Worm (Caenorhabditis elegans) whole organism, L1 larva: ENCODE data around the gene F07A11.5.

Experiments
- C04F5.9 ChIP-seq: sonication (generic microtip); optimal IDR thresholded peaks from 2 replicates; lab custom pipeline; 2016; ENCODE audit warnings: missing genetic modification characterization, missing compliant biosample characterization
- C16A3.4 ChIP-seq: fragments of 150-350 bp; optimal IDR thresholded peaks from 2 replicates; lab custom pipeline; 2014; ENCODE audit warnings: missing biosample characterization, missing genetic modification characterization
- C34B4.2 ChIP-seq: sonication (generic microtip); optimal IDR thresholded peaks from 2 replicates; lab custom pipeline; 2017; ENCODE audit warnings: mild to moderate bottlenecking, missing genetic modification characterization, missing compliant biosample characterization
- alr-1 ChIP-seq: fragments of 200-800 bp; sonication (Bioruptor generic); optimal IDR thresholded peaks from 2 replicates; lab custom pipeline; 2018; ENCODE audit warnings: borderline replicate concordance, mild to moderate bottlenecking, missing genetic modification characterization, missing compliant biosample characterization
- aly-2 ChIP-seq: fragments of 150-350 bp; optimal IDR thresholded peaks from 2 replicates; lab custom pipeline; 2014; ENCODE audit warnings: missing biosample characterization, missing genetic modification characterization
- blmp-1 ChIP-seq: fragments of 150-350 bp; optimal IDR thresholded peaks from 2 replicates; lab custom pipeline; 2014; ENCODE audit warnings: missing biosample characterization, missing genetic modification characterization
- ceh-63 ChIP-seq: fragments of 200-800 bp; sonication (Bioruptor generic); optimal IDR thresholded peaks from 2 replicates; lab custom pipeline; 2018; ENCODE audit warnings: mild to moderate bottlenecking, missing genetic modification characterization, missing compliant biosample characterization
- ceh-8 ChIP-seq: fragments of 200-800 bp; sonication (Bioruptor generic); optimal IDR thresholded peaks from 2 replicates; lab custom pipeline; 2018; ENCODE audit warnings: mild to moderate bottlenecking, missing genetic modification characterization, moderate library complexity, missing compliant biosample characterization
- ceh-82 ChIP-seq, 3 experiments: fragments of 150-350 bp in 1 of 3; sonication (generic microtip) in 2 of 3; optimal IDR thresholded peaks; 2 replicates each; lab custom pipeline; 2014 to 2017; ENCODE audit warnings: missing biosample characterization in 3 of 3, missing genetic modification characterization in 3 of 3
- ceh-88 ChIP-seq: fragments of 200-800 bp; sonication (Bioruptor generic); IDR thresholded peaks from 2 replicates; pipeline ENCODE4 v1.3.6; 2022; ENCODE audit warnings: missing genetic modification characterization, missing compliant biosample characterization
- ceh-90 ChIP-seq: sonication (generic microtip); optimal IDR thresholded peaks from 2 replicates; lab custom pipeline; 2016; ENCODE audit warnings: missing genetic modification characterization, missing compliant biosample characterization
- ces-1 ChIP-seq: fragments of 150-350 bp; optimal IDR thresholded peaks from 2 replicates; lab custom pipeline; 2014; ENCODE audit warnings: missing biosample characterization, missing genetic modification reagents, missing genetic modification characterization
- dsc-1 ChIP-seq: sonication (generic microtip); optimal IDR thresholded peaks from 2 replicates; lab custom pipeline; 2016; ENCODE audit warnings: mild to moderate bottlenecking, missing genetic modification characterization, missing compliant biosample characterization
- efl-1 ChIP-seq, 4 experiments: fragments of 150-350 bp; optimal IDR thresholded peaks in 3 of 4; peaks in 1 of 4; 1 replicate in 1 of 4; 2 replicates in 3 of 4; lab custom pipeline; 2014; ENCODE audit warnings: missing biosample characterization in 2 of 4, missing genetic modification characterization in 2 of 4, missing genetic modification reagents in 2 of 4
- egl-13 ChIP-seq: sonication (generic microtip); optimal IDR thresholded peaks from 2 replicates; lab custom pipeline; 2016; ENCODE audit warnings: missing genotype, missing genetic modification reagents, missing genetic modification characterization, missing compliant biosample characterization
- egl-27 ChIP-seq, 2 experiments: fragments of 150-350 bp in 1 of 2; sonication (generic microtip); optimal IDR thresholded peaks; 3 replicates each; lab custom pipeline; 2017 to 2018; ENCODE audit warnings: missing biosample characterization in 2 of 2, missing genetic modification characterization in 2 of 2, missing genetic modification reagents in 2 of 2
- elt-2 ChIP-seq: sonication (generic microtip); optimal IDR thresholded peaks from 2 replicates; lab custom pipeline; 2016; ENCODE audit warnings: missing genetic modification characterization, mild to moderate bottlenecking, inconsistent platforms, missing compliant biosample characterization, missing genetic modification reagents
- elt-3 ChIP-seq, 6 experiments: fragments of 150-350 bp in 1 of 6; sonication (generic microtip); optimal IDR thresholded peaks; 2 replicates each; lab custom pipeline; 2017 to 2018; ENCODE audit warnings: missing biosample characterization in 6 of 6, missing genetic modification characterization in 6 of 6, inconsistent platforms in 1 of 6
- ets-5 ChIP-seq: fragments of 200-800 bp; sonication (Bioruptor generic); IDR thresholded peaks from 2 replicates; pipeline ENCODE4 v1.3.6; 2022; ENCODE audit warnings: missing genetic modification characterization, missing compliant biosample characterization
- fkh-10 ChIP-seq: sonication (generic microtip); optimal IDR thresholded peaks from 2 replicates; lab custom pipeline; 2017; ENCODE audit warnings: missing biosample characterization, missing genetic modification reagents, missing genetic modification characterization
- fkh-8 ChIP-seq: sonication (generic microtip); optimal IDR thresholded peaks from 2 replicates; lab custom pipeline; 2016; ENCODE audit warnings: mild to moderate bottlenecking, missing genetic modification characterization, missing compliant biosample characterization
- hlh-4 ChIP-seq: sonication (generic microtip); optimal IDR thresholded peaks from 2 replicates; lab custom pipeline; 2016; ENCODE audit warnings: mild to moderate bottlenecking, missing genetic modification characterization, missing compliant biosample characterization
- hpl-2 ChIP-seq: fragments of 150-350 bp; optimal IDR thresholded peaks from 2 replicates; lab custom pipeline; 2014; ENCODE audit warnings: missing biosample characterization, missing genetic modification reagents, missing genetic modification characterization
- irx-1 ChIP-seq: sonication (generic microtip); optimal IDR thresholded peaks from 2 replicates; lab custom pipeline; 2016; ENCODE audit warnings: missing genetic modification characterization, missing compliant biosample characterization
- isw-1 ChIP-seq: fragments of 200-800 bp; sonication (Bioruptor generic); IDR thresholded peaks from 2 replicates; pipeline ENCODE4 v1.3.6; 2022; ENCODE audit warnings: missing genetic modification characterization, missing compliant biosample characterization
- jun-1 ChIP-seq: fragments of 150-350 bp; optimal IDR thresholded peaks from 2 replicates; lab custom pipeline; 2014; ENCODE audit warnings: missing biosample characterization, missing genetic modification reagents, missing genetic modification characterization
- lin-13 ChIP-seq: fragments of 150-350 bp; optimal IDR thresholded peaks from 2 replicates; lab custom pipeline; 2014; ENCODE audit warnings: missing biosample characterization, missing genetic modification reagents, missing genetic modification characterization
- lin-15B ChIP-seq: fragments of 150-350 bp; sonication (generic microtip); optimal IDR thresholded peaks from 3 replicates; lab custom pipeline; 2014; ENCODE audit warnings: missing biosample characterization, missing genetic modification characterization
- lin-39 ChIP-seq: fragments of 150-350 bp; optimal IDR thresholded peaks from 2 replicates; lab custom pipeline; 2014; ENCODE audit warnings: missing biosample characterization, missing genetic modification reagents, missing genetic modification characterization
- lir-3 ChIP-seq: sonication (generic microtip); optimal IDR thresholded peaks from 2 replicates; lab custom pipeline; 2016; ENCODE audit warnings: mild to moderate bottlenecking, missing genetic modification characterization, moderate library complexity, missing compliant biosample characterization; ENCODE audit not compliant: poor library complexity
- lsy-2 ChIP-seq, 2 experiments: fragments of 150-350 bp; optimal IDR thresholded peaks; 2 replicates each; lab custom pipeline; 2014; ENCODE audit warnings: missing biosample characterization in 2 of 2, missing genetic modification characterization in 2 of 2
- mef-2 ChIP-seq: fragments of 150-350 bp; optimal IDR thresholded peaks from 2 replicates; lab custom pipeline; 2014; ENCODE audit warnings: missing biosample characterization, missing genetic modification characterization
- mep-1 ChIP-seq: fragments of 150-350 bp; optimal IDR thresholded peaks from 2 replicates; lab custom pipeline; 2014; ENCODE audit warnings: missing biosample characterization, missing genetic modification characterization
- nhr-11 ChIP-seq: fragments of 150-350 bp; optimal IDR thresholded peaks from 2 replicates; lab custom pipeline; 2014; ENCODE audit warnings: missing biosample characterization, missing genetic modification characterization
- nhr-12 ChIP-seq: sonication (generic microtip); optimal IDR thresholded peaks from 2 replicates; lab custom pipeline; 2017; ENCODE audit warnings: missing biosample characterization, missing genetic modification characterization
- nhr-19 ChIP-seq: fragments of 200-800 bp; sonication (Bioruptor generic); conservative IDR thresholded peaks from 2 replicates; pipeline ENCODE4 v1.3.6; 2022; ENCODE audit warnings: missing genetic modification characterization, missing compliant biosample characterization
- nhr-28 ChIP-seq: fragments of 150-350 bp; optimal IDR thresholded peaks from 2 replicates; lab custom pipeline; 2014; ENCODE audit warnings: missing biosample characterization, missing genetic modification characterization
- nhr-71 ChIP-seq: sonication (generic microtip); optimal IDR thresholded peaks from 2 replicates; lab custom pipeline; 2016; ENCODE audit warnings: mild to moderate bottlenecking, missing genetic modification characterization, moderate library complexity, missing compliant biosample characterization
- nhr-85 ChIP-seq: sonication (generic microtip); peaks from one replicate; lab custom pipeline; 2016; ENCODE audit warnings: missing genetic modification characterization, inconsistent platforms, missing compliant biosample characterization
- nhr-90 ChIP-seq: sonication (generic microtip); optimal IDR thresholded peaks from 2 replicates; lab custom pipeline; 2016; ENCODE audit warnings: mild to moderate bottlenecking, missing genetic modification characterization, missing compliant biosample characterization; ENCODE audit not compliant: poor library complexity
- pag-3 ChIP-seq: sonication (generic microtip); optimal IDR thresholded peaks from 2 replicates; lab custom pipeline; 2017; ENCODE audit warnings: missing genetic modification characterization, mild to moderate bottlenecking, missing compliant biosample characterization, antibody characterized with exemption, borderline replicate concordance; ENCODE audit not compliant: insufficient read depth
- pqm-1 ChIP-seq: sonication (generic microtip); optimal IDR thresholded peaks from 3 replicates; lab custom pipeline; 2017; ENCODE audit warnings: missing biosample characterization, missing genetic modification characterization
- rnt-1 ChIP-seq: sonication (generic microtip); optimal IDR thresholded peaks from 2 replicates; lab custom pipeline; 2016; ENCODE audit warnings: mild to moderate bottlenecking, missing genetic modification characterization, moderate library complexity, missing compliant biosample characterization
- skn-1 ChIP-seq: fragments of 150-350 bp; optimal IDR thresholded peaks from 2 replicates; lab custom pipeline; 2014; ENCODE audit warnings: missing biosample characterization, missing genetic modification characterization
- snpc-4 ChIP-seq: fragments of 150-350 bp; optimal IDR thresholded peaks from 2 replicates; lab custom pipeline; 2014; ENCODE audit warnings: missing biosample characterization, missing genetic modification characterization
- snu-23 ChIP-seq: sonication (generic microtip); optimal IDR thresholded peaks from 2 replicates; lab custom pipeline; 2016; ENCODE audit warnings: missing genetic modification characterization, missing compliant biosample characterization
- sox-4 ChIP-seq: sonication (generic microtip); optimal IDR thresholded peaks from 2 replicates; lab custom pipeline; 2016; ENCODE audit warnings: missing genetic modification characterization, missing compliant biosample characterization
- sptf-1 ChIP-seq: fragments of 150-350 bp; optimal IDR thresholded peaks from 2 replicates; lab custom pipeline; 2014; ENCODE audit warnings: missing biosample characterization, missing genetic modification characterization
- sup-37 ChIP-seq: fragments of 200-800 bp; sonication (Bioruptor generic); optimal IDR thresholded peaks from 2 replicates; lab custom pipeline; 2018; ENCODE audit warnings: mild to moderate bottlenecking, missing genetic modification characterization, missing compliant biosample characterization
- tbx-2 ChIP-seq: sonication (generic microtip); optimal IDR thresholded peaks from 2 replicates; lab custom pipeline; 2016; ENCODE audit warnings: missing genetic modification characterization, missing compliant biosample characterization
- tlp-1 ChIP-seq: fragments of 150-350 bp; optimal IDR thresholded peaks from 2 replicates; lab custom pipeline; 2014; ENCODE audit warnings: missing biosample characterization, missing genetic modification characterization
- unc-62 ChIP-seq: fragments of 150-350 bp; optimal IDR thresholded peaks from 2 replicates; lab custom pipeline; 2014; ENCODE audit warnings: missing biosample characterization, missing genetic modification reagents, missing genetic modification characterization
- zag-1 ChIP-seq: fragments of 150-350 bp; optimal IDR thresholded peaks from 2 replicates; lab custom pipeline; 2014; ENCODE audit warnings: missing biosample characterization, missing genetic modification characterization

F07A11.5 gene

ce11 chrII:11635745-11636161 lies 23.7 kb downstream of the F07A11.5 start (continued):
- no peak for TF ChIP-seq ets-5 (GFP tag; lab: Robert Waterston, UW)
- TF ChIP-seq hpl-2 (GFP tag; lab: Kevin White, UChicago), result no peak
- no peak for TF ChIP-seq egl-13 (tag; lab: Kevin White, UChicago)
- peak; percentile 88 for TF ChIP-seq dsc-1
- TF ChIP-seq aly-2 (tag; lab: Kevin White, UChicago), result peak; percentile 91
- peak; percentile 31 for TF ChIP-seq ceh-8 (GFP tag; lab: Kevin White, UChicago)
- peak; percentile 100 for TF ChIP-seq nhr-85 (tag; lab: Kevin White, UChicago)
- TF ChIP-seq ceh-90 (tag; lab: Kevin White, UChicago), result no peak
- TF ChIP-seq egl-27 (tag; optimal IDR thresholded peaks at IDR 0.05; lab: Kevin White, UChicago), result peak; percentile 88 to 97
- no peak for TF ChIP-seq sox-4 (tag; lab: Kevin White, UChicago)
- TF ChIP-seq ceh-63 (GFP tag; lab: Kevin White, UChicago), result peak; percentile 66
- TF ChIP-seq jun-1 (tag; lab: Kevin White, UChicago), result peak; percentile 95
- peak; percentile 24 for TF ChIP-seq fkh-8 (tag; lab: Kevin White, UChicago)
- TF ChIP-seq snu-23, result peak; percentile 94
- TF ChIP-seq unc-62 (GFP tag; lab: Kevin White, UChicago), result no peak
- TF ChIP-seq nhr-71 (tag; lab: Kevin White, UChicago), result peak; percentile 96
- peak; percentile 47 for TF ChIP-seq isw-1
- TF ChIP-seq sptf-1 (tag; lab: Kevin White, UChicago), result no peak
- peak; percentile 73 to 80 for TF ChIP-seq efl-1 (optimal IDR thresholded peaks at IDR 0.05; lab: Kevin White, UChicago)
- TF ChIP-seq efl-1 (GFP tag; optimal IDR thresholded peaks at IDR 0.05 in 1 of 2; lab: Kevin White, UChicago), result peak; percentile 30 to 96
- peak; percentile 84 for TF ChIP-seq nhr-90 (tag; lab: Kevin White, UChicago)
- no peak for TF ChIP-seq C34B4.2 (tag; lab: Kevin White, UChicago)
- no peak for TF ChIP-seq nhr-12
- peak; percentile 65 for TF ChIP-seq lin-39 (tag; lab: Kevin White, UChicago)
- TF ChIP-seq blmp-1 (tag; lab: Kevin White, UChicago), result peak; percentile 98
- TF ChIP-seq rnt-1 (tag; lab: Kevin White, UChicago), result peak; percentile 90
- TF ChIP-seq hlh-4 (tag; lab: Kevin White, UChicago), result no peak
- peak; percentile 68 for TF ChIP-seq sup-37 (GFP tag; lab: Kevin White, UChicago)
- no peak for TF ChIP-seq snpc-4
- peak; percentile 25 for TF ChIP-seq fkh-10 (GFP tag; lab: Kevin White, UChicago)
- TF ChIP-seq elt-2 (tag; lab: Kevin White, UChicago), result no peak
- TF ChIP-seq skn-1 (tag; lab: Kevin White, UChicago), result peak; percentile 63
- peak; percentile 89 for TF ChIP-seq tbx-2 (tag; lab: Kevin White, UChicago)
- peak; percentile 88 for TF ChIP-seq nhr-19 (GFP tag; lab: Robert Waterston, UW)
- no peak for TF ChIP-seq mef-2 (tag; lab: Kevin White, UChicago)
- no peak for TF ChIP-seq alr-1
- peak; percentile 55 for TF ChIP-seq ces-1 (GFP tag; lab: Kevin White, UChicago)
- peak; percentile 83 to 91 for TF ChIP-seq lsy-2 (tag; optimal IDR thresholded peaks at IDR 0.05; lab: Kevin White, UChicago)
- no peak; the same call in 1 of the 2 replicates for TF ChIP-seq ceh-88 (GFP tag; lab: Robert Waterston, UW)
- peak; percentile 67 for TF ChIP-seq lir-3 (tag; lab: Kevin White, UChicago)
- TF ChIP-seq pag-3 (tag; lab: Kevin White, UChicago), result no peak
- TF ChIP-seq mep-1 (tag; lab: Kevin White, UChicago), result peak; percentile 86
- peak; percentile 80 for TF ChIP-seq C16A3.4
- TF ChIP-seq nhr-28 (tag; lab: Kevin White, UChicago), result no peak
- no peak for TF ChIP-seq zag-1 (tag; lab: Kevin White, UChicago)
- TF ChIP-seq nhr-11 (tag; lab: Kevin White, UChicago), result peak; percentile 92
- peak; percentile 66 to 78 (median 78) for TF ChIP-seq ceh-82 (tag; optimal IDR thresholded peaks at IDR 0.05; lab: Kevin White, UChicago)
- TF ChIP-seq lin-15B, result no peak
- TF ChIP-seq pqm-1 (tag; lab: Kevin White, UChicago), result no peak
- TF ChIP-seq lin-13 (GFP tag; lab: Kevin White, UChicago), result peak; percentile 90
- no peak for TF ChIP-seq tlp-1 (tag; lab: Kevin White, UChicago)
- TF ChIP-seq irx-1 (tag; lab: Kevin White, UChicago), result peak; percentile 45
- peak; percentile 57 for TF ChIP-seq C04F5.9 (tag; lab: Kevin White, UChicago)
- TF ChIP-seq elt-3 (tag; optimal IDR thresholded peaks at IDR 0.05; lab: Kevin White, UChicago), result peak in 5 of 6 experiments; percentile 21 to 92 (median 81)
